Fruit fly (Drosophila melanogaster): ENCODE data around the gene PTPMT1.
A peak's percentile ranks its signal among the peaks of the same experiment; 100 is the strongest.

PTPMT1 gene

dm6 chr3R:23788406-23789021 lies 30.4 kb downstream of the PTPMT1 start (continued):
- no peak for TF ChIP-seq Awh (GFP tag; IDR thresholded peaks at IDR 0.05)
- no peak for TF ChIP-seq nerfin-2 (GFP tag; IDR thresholded peaks at IDR 0.05; ENCODE audit: partially characterized antibody)
- peak; percentile 21 for TF ChIP-seq Oli (tag; optimal IDR thresholded peaks at IDR 0.05)
- TF ChIP-seq caup (GFP tag; optimal IDR thresholded peaks at IDR 0.05; ENCODE audit: severe bottlenecking): no peak
- no peak for TF ChIP-seq NK7.1 (GFP tag; optimal IDR thresholded peaks at IDR 0.05)
- no peak for TF ChIP-seq CG2199 (GFP tag; IDR thresholded peaks at IDR 0.05)
- no peak for TF ChIP-seq CG11456 (GFP tag; IDR thresholded peaks at IDR 0.05)
- peak; percentile 71 for TF ChIP-seq HLHmδ (GFP tag; optimal IDR thresholded peaks at IDR 0.05)
- TF ChIP-seq bcd (GFP tag; optimal IDR thresholded peaks at IDR 0.05): no peak
- TF ChIP-seq slbo (GFP tag; IDR thresholded peaks at IDR 0.05): no peak
- TF ChIP-seq CG12744 (GFP tag; optimal IDR thresholded peaks at IDR 0.05): no peak
- peak; percentile 16 for TF ChIP-seq CG2712 (tag; optimal IDR thresholded peaks at IDR 0.05)
- peak; percentile 37; the same call in 1 of the 3 replicates for TF ChIP-seq CG6175 (GFP tag; IDR thresholded peaks at IDR 0.05)
- no peak for TF ChIP-seq CG14710 (tag; optimal IDR thresholded peaks at IDR 0.05)
- TF ChIP-seq fd102C (GFP tag; optimal IDR thresholded peaks at IDR 0.05): no peak
- peak; percentile 29 for TF ChIP-seq CG2678 (tag; optimal IDR thresholded peaks at IDR 0.05)
- no peak for TF ChIP-seq Dip2 (GFP tag; IDR thresholded peaks at IDR 0.05)
- no peak for TF ChIP-seq nmo (GFP tag; optimal IDR thresholded peaks at IDR 0.05)
- no peak for TF ChIP-seq CG18764 (GFP tag; optimal IDR thresholded peaks at IDR 0.05)

dm6 chr3R:23789584-23789983 lies 31.4 kb downstream of the PTPMT1 start:
- TF ChIP-seq Pdp1 (GFP tag; optimal IDR thresholded peaks at IDR 0.05) (peak in 1 of 2 experiments; percentile 2), jumu (GFP tag; optimal IDR thresholded peaks at IDR 0.05) (no peak), chm (GFP tag; IDR thresholded peaks at IDR 0.05) (no peak)

- TF ChIP-seq CG15696 (tag; optimal IDR thresholded peaks at IDR 0.05): peak; percentile 43
- TF ChIP-seq Blimp-1 (GFP tag; optimal IDR thresholded peaks at IDR 0.05): peak; percentile 56
- TF ChIP-seq Kr (GFP tag; optimal IDR thresholded peaks at IDR 0.05): peak; percentile 77
- TF ChIP-seq Rx (GFP tag; IDR thresholded peaks at IDR 0.05): no peak
- TF ChIP-seq NfI (GFP tag; optimal IDR thresholded peaks at IDR 0.05): no peak
- TF ChIP-seq CG18599 (GFP tag; optimal IDR thresholded peaks at IDR 0.05): no peak
- peak; percentile 93 for TF ChIP-seq twi (tag; optimal IDR thresholded peaks at IDR 0.05)
- TF ChIP-seq Gug (GFP tag; IDR thresholded peaks at IDR 0.05): peak; percentile 31; the same call in 1 of the 4 replicates
- TF ChIP-seq Gsc (GFP tag; IDR thresholded peaks at IDR 0.05): no peak
- no peak for TF ChIP-seq jing (GFP tag; optimal IDR thresholded peaks at IDR 0.05)
- TF ChIP-seq kni (GFP tag; optimal IDR thresholded peaks at IDR 0.05): peak; percentile 82
- TF ChIP-seq tll (GFP tag; optimal IDR thresholded peaks at IDR 0.05): peak in 1 of 2 experiments; percentile 51
- no peak for TF ChIP-seq CG18476 (GFP tag; optimal IDR thresholded peaks at IDR 0.05)
- no peak for TF ChIP-seq lola (GFP tag; optimal IDR thresholded peaks at IDR 0.05)
- TF ChIP-seq caup (GFP tag; optimal IDR thresholded peaks at IDR 0.05; ENCODE audit: severe bottlenecking): no peak
- TF ChIP-seq CG12155 (GFP tag; optimal IDR thresholded peaks at IDR 0.05): no peak
- peak; percentile 37 for TF ChIP-seq CG15479 (GFP tag; optimal IDR thresholded peaks at IDR 0.05)
- peak; percentile 92 for TF ChIP-seq sd (tag; optimal IDR thresholded peaks at IDR 0.05)
- TF ChIP-seq Bgb (GFP tag; IDR thresholded peaks at IDR 0.05; ENCODE audit: partially characterized antibody): no peak
- TF ChIP-seq CG8478 (optimal IDR thresholded peaks at IDR 0.05): no peak
- TF ChIP-seq Abd-B (GFP tag; optimal IDR thresholded peaks at IDR 0.05): peak; percentile 10
- TF ChIP-seq H2.0 (GFP tag; IDR thresholded peaks at IDR 0.05): no peak
- TF ChIP-seq prd (optimal IDR thresholded peaks at IDR 0.05): no peak
- peak; percentile 29; the same call in 1 of the 3 replicates for TF ChIP-seq prd (GFP tag; IDR thresholded peaks at IDR 0.05)
- TF ChIP-seq jumu (GFP tag; optimal IDR thresholded peaks at IDR 0.05): no peak
- peak; percentile 44 for TF ChIP-seq CG9932 (GFP tag; IDR thresholded peaks at IDR 0.05)
These were observed 32.5 kb downstream of the PTPMT1 start for dm6 chr3R:23790483-23791175.
